Worm (Caenorhabditis elegans) whole organism, L3 larva: Measurements from ENCODE around the gene tbx-33.
A peak's percentile ranks its signal among the peaks of the same experiment; 100 is the strongest.

ENCODE experiments used
- R02D3.7 ChIP-seq: fragments of 150-350 bp; optimal IDR thresholded peaks from 2 replicates; lab custom pipeline; 2014; ENCODE audit warnings: missing biosample characterization, missing genetic modification characterization
- ZK546.5 ChIP-seq: sonication (generic microtip); optimal IDR thresholded peaks from 2 replicates; lab custom pipeline; 2017; ENCODE audit warnings: missing biosample characterization, missing genetic modification characterization
- aly-2 ChIP-seq: fragments of 150-350 bp; optimal IDR thresholded peaks from 2 replicates; lab custom pipeline; 2014; ENCODE audit warnings: missing biosample characterization, missing genetic modification characterization
- ama-1 ChIP-seq: fragments of 150-350 bp; optimal IDR thresholded peaks from 2 replicates; lab custom pipeline; 2018
- ceh-16 ChIP-seq: sonication (generic microtip); optimal IDR thresholded peaks from 2 replicates; lab custom pipeline; 2017; ENCODE audit warnings: missing biosample characterization, missing genetic modification characterization
- ceh-28 ChIP-seq: fragments of 150-350 bp; optimal IDR thresholded peaks from 2 replicates; lab custom pipeline; 2014; ENCODE audit warnings: missing biosample characterization, missing genetic modification reagents, missing genetic modification characterization
- ceh-82 ChIP-seq: fragments of 150-350 bp; optimal IDR thresholded peaks from 2 replicates; lab custom pipeline; 2014; ENCODE audit warnings: missing biosample characterization, missing genetic modification characterization
- ceh-9 ChIP-seq: sonication (generic microtip); optimal IDR thresholded peaks from 2 replicates; lab custom pipeline; 2018; ENCODE audit warnings: missing biosample characterization, missing genetic modification characterization
- daf-12 ChIP-seq: fragments of 150-350 bp; optimal IDR thresholded peaks from 2 replicates; lab custom pipeline; 2014; ENCODE audit warnings: missing biosample characterization, missing genetic modification reagents, missing genetic modification characterization
- egl-27 ChIP-seq: sonication (generic microtip); optimal IDR thresholded peaks from 4 replicates; lab custom pipeline; 2017; ENCODE audit warnings: missing biosample characterization, missing genetic modification reagents, missing genetic modification characterization
- egl-5 ChIP-seq: fragments of 150-350 bp; optimal IDR thresholded peaks from 2 replicates; lab custom pipeline; 2017; ENCODE audit warnings: missing biosample characterization, missing genetic modification reagents, missing genetic modification characterization, inconsistent platforms
- elt-1 ChIP-seq: fragments of 150-350 bp; optimal IDR thresholded peaks from 2 replicates; lab custom pipeline; 2014; ENCODE audit warnings: missing biosample characterization, missing genetic modification characterization
- elt-2 ChIP-seq: sonication (generic microtip); optimal IDR thresholded peaks from 2 replicates; lab custom pipeline; 2016; ENCODE audit warnings: missing genetic modification reagents, mild to moderate bottlenecking, missing genetic modification characterization, missing compliant biosample characterization
- elt-3 ChIP-seq, 3 experiments: fragments of 150-350 bp in 1 of 3; sonication (generic microtip) in 2 of 3; optimal IDR thresholded peaks; 2 replicates in 2 of 3; 4 replicates in 1 of 3; lab custom pipeline; 2014 to 2017; ENCODE audit warnings: missing biosample characterization in 3 of 3, missing genetic modification characterization in 3 of 3
- eor-1 ChIP-seq, 2 experiments: fragments of 150-350 bp; optimal IDR thresholded peaks; 2 replicates each; lab custom pipeline; 2014 to 2018; ENCODE audit warnings: missing biosample characterization in 2 of 2, missing genetic modification characterization in 2 of 2
- fkh-10 ChIP-seq: sonication (generic microtip); optimal IDR thresholded peaks from 2 replicates; lab custom pipeline; 2017; ENCODE audit warnings: missing biosample characterization, missing genetic modification reagents, missing genetic modification characterization
- fkh-2 ChIP-seq: fragments of 150-350 bp; optimal IDR thresholded peaks from 2 replicates; lab custom pipeline; 2014; ENCODE audit warnings: missing biosample characterization, missing genetic modification reagents, missing genetic modification characterization
- fos-1 ChIP-seq: fragments of 150-350 bp; optimal IDR thresholded peaks from 2 replicates; lab custom pipeline; 2014; ENCODE audit warnings: missing biosample characterization, missing genetic modification characterization
- hmg-11 ChIP-seq: sonication (generic microtip); optimal IDR thresholded peaks from 2 replicates; lab custom pipeline; 2016; ENCODE audit warnings: missing genetic modification characterization, missing compliant biosample characterization
- jun-1 ChIP-seq: fragments of 150-350 bp; optimal IDR thresholded peaks from 2 replicates; lab custom pipeline; 2014; ENCODE audit warnings: missing biosample characterization, missing genetic modification reagents, missing genetic modification characterization
- lin-15B ChIP-seq: fragments of 150-350 bp; optimal IDR thresholded peaks from 2 replicates; lab custom pipeline; 2014; ENCODE audit warnings: missing biosample characterization, missing genetic modification characterization
- lin-39 ChIP-seq: fragments of 150-350 bp; optimal IDR thresholded peaks from 2 replicates; lab custom pipeline; 2018; ENCODE audit warnings: missing biosample characterization, missing genetic modification reagents, missing genetic modification characterization
- lsy-12 ChIP-seq: sonication (generic microtip); optimal IDR thresholded peaks from 2 replicates; lab custom pipeline; 2016; ENCODE audit warnings: mild to moderate bottlenecking, missing genetic modification characterization, missing compliant biosample characterization
- mdl-1 ChIP-seq: fragments of 150-350 bp; optimal IDR thresholded peaks from 2 replicates; lab custom pipeline; 2014; ENCODE audit warnings: missing biosample characterization, missing genetic modification characterization
- mml-1 ChIP-seq: fragments of 150-350 bp; sonication (generic microtip); optimal IDR thresholded peaks from 3 replicates; lab custom pipeline; 2014; ENCODE audit warnings: missing biosample characterization, missing genetic modification characterization
- nfya-1 ChIP-seq: sonication (generic microtip); optimal IDR thresholded peaks from 2 replicates; lab custom pipeline; 2017; ENCODE audit warnings: missing genetic modification characterization, mild to moderate bottlenecking, missing compliant biosample characterization, antibody characterized with exemption, moderate library complexity; ENCODE audit not compliant: insufficient read depth
- nhr-11 ChIP-seq: fragments of 150-350 bp; optimal IDR thresholded peaks from 2 replicates; lab custom pipeline; 2014; ENCODE audit warnings: missing biosample characterization, missing genetic modification characterization
- nhr-12 ChIP-seq: fragments of 150-350 bp; optimal IDR thresholded peaks from 2 replicates; lab custom pipeline; 2014; ENCODE audit warnings: missing biosample characterization, missing genetic modification characterization
- nhr-23 ChIP-seq: fragments of 150-350 bp; optimal IDR thresholded peaks from 2 replicates; lab custom pipeline; 2014; ENCODE audit warnings: missing biosample characterization, missing genetic modification reagents, missing genetic modification characterization
- nhr-237 ChIP-seq: fragments of 150-350 bp; optimal IDR thresholded peaks from 2 replicates; lab custom pipeline; 2014; ENCODE audit warnings: missing biosample characterization, missing genetic modification characterization
- nhr-25 ChIP-seq: sonication (generic microtip); optimal IDR thresholded peaks from 2 replicates; lab custom pipeline; 2017; ENCODE audit warnings: missing biosample characterization, missing genetic modification characterization
- nhr-28 ChIP-seq: fragments of 150-350 bp; optimal IDR thresholded peaks from 2 replicates; lab custom pipeline; 2014; ENCODE audit warnings: missing biosample characterization, missing genetic modification characterization
- nhr-43 ChIP-seq: sonication (generic microtip); optimal IDR thresholded peaks from 2 replicates; lab custom pipeline; 2016; ENCODE audit warnings: mild to moderate bottlenecking, missing genetic modification characterization, missing compliant biosample characterization; ENCODE audit not compliant: poor library complexity, severe bottlenecking
- nhr-67 ChIP-seq: fragments of 150-350 bp; optimal IDR thresholded peaks from 2 replicates; lab custom pipeline; 2014; ENCODE audit warnings: missing biosample characterization, missing genetic modification characterization
- nhr-76 ChIP-seq: fragments of 150-350 bp; sonication (generic microtip); optimal IDR thresholded peaks from 5 replicates; lab custom pipeline; 2014; ENCODE audit warnings: missing biosample characterization, missing genetic modification characterization
- nhr-77 ChIP-seq: fragments of 150-350 bp; optimal IDR thresholded peaks from 2 replicates; lab custom pipeline; 2014; ENCODE audit warnings: missing biosample characterization, missing genetic modification characterization
- pha-4 ChIP-seq: fragments of 150-350 bp; optimal IDR thresholded peaks from 2 replicates; lab custom pipeline; 2014; ENCODE audit warnings: missing biosample characterization, missing genetic modification reagents, missing genetic modification characterization
- pqm-1 ChIP-seq: fragments of 150-350 bp; optimal IDR thresholded peaks from 2 replicates; lab custom pipeline; 2017; ENCODE audit warnings: missing biosample characterization, missing genetic modification characterization, inconsistent platforms
- sea-2 ChIP-seq: fragments of 150-350 bp; sonication (generic microtip); optimal IDR thresholded peaks from 4 replicates; lab custom pipeline; 2014; ENCODE audit warnings: missing biosample characterization, missing genetic modification reagents, missing genetic modification characterization
- skn-1 ChIP-seq: fragments of 150-350 bp; optimal IDR thresholded peaks from 2 replicates; lab custom pipeline; 2014; ENCODE audit warnings: missing biosample characterization, missing genetic modification characterization
- snpc-4 ChIP-seq: fragments of 150-350 bp; optimal IDR thresholded peaks from 2 replicates; lab custom pipeline; 2014; ENCODE audit warnings: missing biosample characterization, missing genetic modification characterization
- tbx-2 ChIP-seq: sonication (generic microtip); optimal IDR thresholded peaks from 2 replicates; lab custom pipeline; 2016; ENCODE audit warnings: mild to moderate bottlenecking, missing genetic modification characterization, missing compliant biosample characterization
- unc-39 ChIP-seq: sonication (generic microtip); optimal IDR thresholded peaks from 4 replicates; lab custom pipeline; 2017; ENCODE audit warnings: missing biosample characterization, missing genetic modification characterization
- unc-62 ChIP-seq: fragments of 150-350 bp; sonication (generic microtip); optimal IDR thresholded peaks from 4 replicates; lab custom pipeline; 2014; ENCODE audit warnings: missing biosample characterization, missing genetic modification reagents, missing genetic modification characterization
- zag-1 ChIP-seq: fragments of 150-350 bp; optimal IDR thresholded peaks from 2 replicates; lab custom pipeline; 2014; ENCODE audit warnings: missing biosample characterization, missing genetic modification characterization
- ztf-11 ChIP-seq: fragments of 150-350 bp; optimal IDR thresholded peaks from 2 replicates; lab custom pipeline; 2014; ENCODE audit warnings: missing biosample characterization, missing genetic modification characterization
- ztf-4 ChIP-seq: fragments of 150-350 bp; optimal IDR thresholded peaks from 2 replicates; lab custom pipeline; 2014; ENCODE audit warnings: missing biosample characterization, missing genetic modification characterization

The tbx-33 gene

ce11 chrIII:11659804-11660203 is 23.2 kb upstream of the tbx-33 start:
- TF ChIP-seq daf-12 (tag; lab: Kevin White, UChicago), result no peak
- peak; percentile 48 for TF ChIP-seq lin-39 (tag; lab: Kevin White, UChicago)

- no peak for TF ChIP-seq nhr-28 (tag; lab: Kevin White, UChicago)
- TF ChIP-seq zag-1, result no peak
- no peak for TF ChIP-seq nhr-12 (tag; lab: Kevin White, UChicago)
- no peak for TF ChIP-seq mml-1 (tag; lab: Kevin White, UChicago)
- no peak for TF ChIP-seq fos-1 (tag; lab: Kevin White, UChicago)
- peak; percentile 44 for TF ChIP-seq sea-2 (GFP tag; lab: Kevin White, UChicago)
- peak; percentile 44 for TF ChIP-seq ceh-82 (tag; lab: Kevin White, UChicago)
- peak; percentile 85 for TF ChIP-seq nfya-1 (tag; lab: Kevin White, UChicago)
- peak; percentile 68 for TF ChIP-seq mdl-1
- no peak for TF ChIP-seq elt-1 (tag; lab: Kevin White, UChicago)
- TF ChIP-seq lsy-12 (tag; lab: Kevin White, UChicago), result peak; percentile 44
- TF ChIP-seq lin-39 (tag; lab: Kevin White, UChicago), result peak; percentile 39
- peak; percentile 66 for TF ChIP-seq nhr-43 (tag; lab: Kevin White, UChicago)
- no peak for TF ChIP-seq pha-4 (tag; lab: Kevin White, UChicago)
- no peak for TF ChIP-seq tbx-2 (tag; lab: Kevin White, UChicago)
- no peak for TF ChIP-seq ceh-9 (tag; lab: Kevin White, UChicago)
- TF ChIP-seq eor-1 (tag; optimal IDR thresholded peaks at IDR 0.05; lab: Kevin White, UChicago), result no peak
- peak; percentile 2 for TF ChIP-seq jun-1 (tag; lab: Kevin White, UChicago)
- no peak for TF ChIP-seq nhr-237 (tag; lab: Kevin White, UChicago)
- TF ChIP-seq fkh-2 (tag; lab: Kevin White, UChicago), result no peak
- TF ChIP-seq pqm-1 (tag; lab: Kevin White, UChicago), result no peak
- peak; percentile 81 for TF ChIP-seq egl-5 (tag; lab: Kevin White, UChicago)
- TF ChIP-seq snpc-4, result no peak
- peak; percentile 30 for TF ChIP-seq ceh-28 (tag; lab: Kevin White, UChicago)
- peak; percentile 64 for TF ChIP-seq skn-1 (tag; lab: Kevin White, UChicago)
- no peak for TF ChIP-seq aly-2 (tag; lab: Kevin White, UChicago)
- TF ChIP-seq egl-27 (tag; lab: Kevin White, UChicago), result no peak
- peak; percentile 42 for TF ChIP-seq fkh-10 (GFP tag; lab: Kevin White, UChicago)
- no peak for TF ChIP-seq unc-39 (tag; lab: Kevin White, UChicago)
- no peak for TF ChIP-seq daf-12 (tag; lab: Kevin White, UChicago)
- TF ChIP-seq nhr-76 (tag; lab: Kevin White, UChicago), result no peak
- TF ChIP-seq nhr-23 (tag; lab: Kevin White, UChicago), result peak; percentile 65
- peak; percentile 60 for TF ChIP-seq nhr-25 (tag; lab: Kevin White, UChicago)
- TF ChIP-seq nhr-67, result no peak
- no peak for TF ChIP-seq ceh-16 (tag; lab: Kevin White, UChicago)
- TF ChIP-seq nhr-77 (tag; lab: Kevin White, UChicago), result no peak
- TF ChIP-seq ztf-4 (tag; lab: Kevin White, UChicago), result no peak
- TF ChIP-seq elt-2 (tag; lab: Kevin White, UChicago), result peak; percentile 55
- no peak for TF ChIP-seq ztf-11 (tag; lab: Kevin White, UChicago)
- TF ChIP-seq lin-15B (tag; lab: Kevin White, UChicago), result peak; percentile 72
- TF ChIP-seq unc-62 (GFP tag; lab: Kevin White, UChicago), result no peak
- TF ChIP-seq ZK546.5 (tag; lab: Kevin White, UChicago), result no peak
- TF ChIP-seq hmg-11 (tag; lab: Kevin White, UChicago), result peak; percentile 73
- TF ChIP-seq elt-3 (tag; optimal IDR thresholded peaks at IDR 0.05; lab: Kevin White, UChicago), result no peak
- TF ChIP-seq nhr-11, result no peak
- peak; percentile 11 for TF ChIP-seq ama-1 (lab: Kevin White, UChicago)
- peak; percentile 18 for TF ChIP-seq R02D3.7
Observed at ce11 chrIII:11657185-11657817, 20.7 kb upstream of the tbx-33 start, which contains the start of gene crh-1. TSS of gene crh-1 (plus strand) at chrIII:11657767.
